Worm (Caenorhabditis elegans) whole organism, L4 larva: ENCODE results near the gene C16A11.7.

ENCODE experiments used
- D1046.2 ChIP-seq: fragments of 200-800 bp; sonication (Bioruptor generic); IDR thresholded peaks from 2 replicates; pipeline ENCODE4 v1.3.6; 2022; ENCODE audit warnings: missing genetic modification characterization, missing compliant biosample characterization
- F37D6.2 ChIP-seq: sonication (generic microtip); optimal IDR thresholded peaks from 2 replicates; lab custom pipeline; 2016; ENCODE audit warnings: mild to moderate bottlenecking, missing genetic modification characterization, missing compliant biosample characterization
- T26A8.4 ChIP-seq: fragments of 200-800 bp; sonication (Bioruptor generic); IDR thresholded peaks from 2 replicates; pipeline ENCODE4 v1.3.6; 2022; ENCODE audit warnings: missing genetic modification characterization, missing compliant biosample characterization
- aha-1 ChIP-seq: fragments of 150-350 bp; peaks from one replicate; lab custom pipeline; 2014; ENCODE audit warnings: missing biosample characterization, missing genetic modification characterization
- arid-1 ChIP-seq: fragments of 200-800 bp; sonication (Bioruptor generic); conservative IDR thresholded peaks from 2 replicates; pipeline ENCODE4 v1.3.6; 2022; ENCODE audit warnings: missing genetic modification reagents, missing genetic modification characterization, missing compliant biosample characterization
- ceh-32 ChIP-seq: sonication (generic microtip); optimal IDR thresholded peaks from 2 replicates; lab custom pipeline; 2016; ENCODE audit warnings: mild to moderate bottlenecking, missing genetic modification characterization, missing compliant biosample characterization; ENCODE audit not compliant: poor library complexity
- ceh-44 ChIP-seq: fragments of 200-800 bp; sonication (Bioruptor generic); IDR thresholded peaks from 2 replicates; pipeline ENCODE4 v1.3.6; 2022; ENCODE audit warnings: missing genetic modification reagents, missing genetic modification characterization, missing compliant biosample characterization
- ceh-82 ChIP-seq: sonication (generic microtip); optimal IDR thresholded peaks from 2 replicates; lab custom pipeline; 2017; ENCODE audit warnings: missing biosample characterization, missing genetic modification characterization
- ces-1 ChIP-seq: fragments of 150-350 bp; sonication (generic microtip); optimal IDR thresholded peaks from 4 replicates; lab custom pipeline; 2014; ENCODE audit warnings: missing biosample characterization, missing genetic modification reagents, missing genetic modification characterization
- daf-8 ChIP-seq: fragments of 200-800 bp; sonication (Bioruptor generic); IDR thresholded peaks from 2 replicates; pipeline ENCODE4 v1.3.6; 2022; ENCODE audit warnings: missing genetic modification characterization, missing compliant biosample characterization
- dmd-6 ChIP-seq: fragments of 200-800 bp; sonication (Bioruptor generic); IDR thresholded peaks from 2 replicates; pipeline ENCODE4 v1.3.6; 2022; ENCODE audit warnings: missing genetic modification reagents, missing genetic modification characterization, missing compliant biosample characterization
- dmd-8 ChIP-seq: fragments of 200-800 bp; sonication (Bioruptor generic); IDR thresholded peaks from 2 replicates; pipeline ENCODE4 v1.3.6; 2022; ENCODE audit warnings: missing genetic modification characterization, missing compliant biosample characterization
- fkh-10 ChIP-seq: fragments of 150-350 bp; optimal IDR thresholded peaks from 2 replicates; lab custom pipeline; 2014; ENCODE audit warnings: missing biosample characterization, missing genetic modification reagents, missing genetic modification characterization
- fos-1 ChIP-seq: fragments of 150-350 bp; optimal IDR thresholded peaks from 2 replicates; lab custom pipeline; 2014; ENCODE audit warnings: missing biosample characterization, missing genetic modification characterization
- lim-7 ChIP-seq: fragments of 200-800 bp; sonication (Bioruptor generic); IDR thresholded peaks from 2 replicates; pipeline ENCODE4 v1.3.6; 2022; ENCODE audit warnings: missing genetic modification characterization, missing compliant biosample characterization
- lin-15B ChIP-seq: fragments of 150-350 bp; sonication (generic microtip); optimal IDR thresholded peaks from 3 replicates; lab custom pipeline; 2014; ENCODE audit warnings: missing biosample characterization, missing genetic modification characterization
- lin-38 ChIP-seq: fragments of 200-800 bp; sonication (Bioruptor generic); IDR thresholded peaks from 2 replicates; pipeline ENCODE4 v1.3.6; 2022; ENCODE audit warnings: missing genetic modification reagents, missing genetic modification characterization, missing compliant biosample characterization
- lsy-2 ChIP-seq, 2 experiments: fragments of 150-350 bp in 1 of 2; sonication (generic microtip) in 1 of 2; optimal IDR thresholded peaks; 2 replicates each; lab custom pipeline; 2014 to 2017; ENCODE audit warnings: missing biosample characterization in 2 of 2, missing genetic modification characterization in 2 of 2
- mdl-1 ChIP-seq, 2 experiments: fragments of 150-350 bp in 1 of 2; sonication (generic microtip) in 1 of 2; optimal IDR thresholded peaks; 2 replicates each; lab custom pipeline; 2014 to 2017; ENCODE audit warnings: missing biosample characterization in 2 of 2, missing genetic modification characterization in 2 of 2
- mxl-2 ChIP-seq: fragments of 200-800 bp; sonication (Bioruptor generic); conservative IDR thresholded peaks from 2 replicates; pipeline ENCODE4 v1.3.6; 2022; ENCODE audit warnings: missing genetic modification reagents, missing genetic modification characterization, missing compliant biosample characterization
- nhr-10 ChIP-seq: fragments of 150-350 bp; optimal IDR thresholded peaks from 2 replicates; lab custom pipeline; 2014; ENCODE audit warnings: missing biosample characterization, missing genetic modification characterization
- nhr-6 ChIP-seq: fragments of 150-350 bp; optimal IDR thresholded peaks from 2 replicates; lab custom pipeline; 2014; ENCODE audit warnings: missing biosample characterization, missing genetic modification characterization
- nhr-77 ChIP-seq: fragments of 150-350 bp; optimal IDR thresholded peaks from 2 replicates; lab custom pipeline; 2014; ENCODE audit warnings: missing biosample characterization, missing genetic modification characterization
- pha-4 ChIP-seq, 2 experiments: fragments of 150-350 bp in 1 of 2; fragments of 200-800 bp in 1 of 2; sonication (Bioruptor generic) in 1 of 2; IDR thresholded peaks in 1 of 2; optimal IDR thresholded peaks in 1 of 2; 2 replicates each; pipeline versions ENCODE4 v1.3.6 to Lab custom; 2014 to 2022; ENCODE audit warnings: missing genetic modification characterization in 2 of 2, missing genetic modification reagents in 2 of 2, missing biosample characterization in 1 of 2, missing compliant biosample characterization in 1 of 2
- rbr-2 ChIP-seq: sonication (generic microtip); optimal IDR thresholded peaks from 2 replicates; lab custom pipeline; 2016; ENCODE audit warnings: missing genotype, missing genetic modification characterization, missing compliant biosample characterization
- saeg-2 ChIP-seq: fragments of 200-800 bp; sonication (Bioruptor generic); IDR thresholded peaks from 2 replicates; pipeline ENCODE4 v1.3.6; 2022; ENCODE audit warnings: missing genetic modification reagents, missing genetic modification characterization, missing compliant biosample characterization
- sdz-12 ChIP-seq: fragments of 200-800 bp; sonication (Bioruptor generic); optimal IDR thresholded peaks from 2 replicates; lab custom pipeline; 2018; ENCODE audit warnings: mild to moderate bottlenecking, missing genetic modification characterization, missing compliant biosample characterization
- snpc-4 ChIP-seq: fragments of 150-350 bp; optimal IDR thresholded peaks from 2 replicates; lab custom pipeline; 2014; ENCODE audit warnings: missing biosample characterization, missing genetic modification characterization
- unc-62 ChIP-seq, 3 experiments: fragments of 150-350 bp in 1 of 3; sonication (generic microtip); optimal IDR thresholded peaks in 2 of 3; peaks in 1 of 3; 1 replicate in 1 of 3; 2 replicates in 2 of 3; lab custom pipeline; 2014 to 2017; ENCODE audit warnings: missing biosample characterization in 3 of 3, missing genetic modification characterization in 3 of 3, missing genetic modification reagents in 3 of 3, missing genotype in 1 of 3

The C16A11.7 gene

ce11 chrII:4281743-4282142, 25.0 kb upstream of the C16A11.7 start, which contains the start of gene C01F1.5:
C01F1.5 (minus strand) TSS chrII:4281845.
- TF ChIP-seq mdl-1 (tag; optimal IDR thresholded peaks at IDR 0.05; lab: Kevin White, UChicago), result no peak
- no peak for TF ChIP-seq D1046.2
- TF ChIP-seq unc-62 (GFP tag; optimal IDR thresholded peaks at IDR 0.05 in 1 of 2; lab: Kevin White, UChicago), result peak in 1 of 2 experiments; percentile 89
- TF ChIP-seq unc-62 (tag; optimal IDR thresholded peaks at IDR 0.05; lab: Kevin White, UChicago), result no peak
- TF ChIP-seq lin-38 (GFP tag; lab: Robert Waterston, UW), result 0 out of 2 replicates have a peak, but pooled peaks have one; percentile 18

ce11 chrII:4277639-4278038, 20.9 kb upstream of the C16A11.7 start:
- TF ChIP-seq lin-15B (no peak), sdz-12 (GFP tag; lab: Kevin White, UChicago) (no peak), dmd-6 (GFP tag; lab: Robert Waterston, UW) (no peak), fkh-10 (GFP tag; lab: Kevin White, UChicago) (no peak), D1046.2 (0 out of 2 replicates have a peak, but pooled peaks have one; percentile 37), dmd-8 (no peak), nhr-10 (tag; lab: Kevin White, UChicago) (no peak), mxl-2 (GFP tag; lab: Robert Waterston, UW) (no peak), daf-8 (GFP tag; lab: Robert Waterston, UW) (no peak), snpc-4 (no peak), lsy-2 (tag; optimal IDR thresholded peaks at IDR 0.05; lab: Kevin White, UChicago) (no peak), nhr-77 (tag; lab: Kevin White, UChicago) (no peak), lim-7 (GFP tag; lab: Robert Waterston, UW) (0 out of 2 replicates have a peak, but pooled peaks have one; percentile 29), pha-4 (GFP tag; IDR thresholded peaks at IDR 0.05; lab: Robert Waterston, UW) (no peak), pha-4 (tag; optimal IDR thresholded peaks at IDR 0.05; lab: Kevin White, UChicago) (no peak), ceh-32 (tag; lab: Kevin White, UChicago) (no peak), fos-1 (tag; lab: Kevin White, UChicago) (no peak), rbr-2 (tag; lab: Kevin White, UChicago) (no peak)

ce11 chrII:4276924-4277323, 20.2 kb upstream of the C16A11.7 start:
- peak; percentile 70 for TF ChIP-seq ces-1 (GFP tag; lab: Kevin White, UChicago)
- TF ChIP-seq ceh-82 (tag; lab: Kevin White, UChicago), result no peak
- TF ChIP-seq T26A8.4 (GFP tag; lab: Robert Waterston, UW), result no peak

- TF ChIP-seq nhr-10 (tag; lab: Kevin White, UChicago) (no peak), aha-1 (tag; lab: Kevin White, UChicago) (peak; percentile 86), unc-62 (GFP tag; optimal IDR thresholded peaks at IDR 0.05 in 1 of 2; lab: Kevin White, UChicago) (peak in 1 of 2 experiments; percentile 91), unc-62 (tag; optimal IDR thresholded peaks at IDR 0.05; lab: Kevin White, UChicago) (no peak), saeg-2 (no peak)
Observed at ce11 chrII:4275637-4276252, 19.0 kb upstream of the C16A11.7 start, which contains the start of gene npr-42. npr-42 (plus strand) TSS chrII:4276202.

ce11 chrII:4267711-4268110, 11.0 kb upstream of the C16A11.7 start:
- TF ChIP-seq arid-1 (GFP tag; lab: Robert Waterston, UW), result no peak
- TF ChIP-seq nhr-6, result no peak
- TF ChIP-seq aha-1 (tag; lab: Kevin White, UChicago), result peak; percentile 98
- TF ChIP-seq ceh-44 (GFP tag; lab: Robert Waterston, UW), result no peak

- TF ChIP-seq F37D6.2, result no peak
Observed at ce11 chrII:4258683-4259082, 1.9 kb upstream of the C16A11.7 start, which contains the start of gene clec-135. clec-135 (minus strand) TSS chrII:4258783.
